Worm (Caenorhabditis elegans): ENCODE results near the gene mks-2.
A peak's percentile ranks its signal among the peaks of the same experiment; 100 is the strongest.

mks-2 gene

ce11 chrII:6219346-6219745 is at the start of gene mks-2:
TSS of gene mks-2 (minus strand) at chrII:6219446.
- TF ChIP-seq ztf-4 (tag; optimal IDR thresholded peaks at IDR 0.05) (no peak), nhr-76 (tag; optimal IDR thresholded peaks at IDR 0.05) (no peak), aly-2 (tag; optimal IDR thresholded peaks at IDR 0.05) (no peak), jun-1 (tag; optimal IDR thresholded peaks at IDR 0.05) (no peak), daf-12 (tag; optimal IDR thresholded peaks at IDR 0.05) (no peak), ceh-82 (tag; optimal IDR thresholded peaks at IDR 0.05) (no peak)

ce11 chrII:6267983-6268382 is 48.7 kb upstream of the mks-2 start, which contains the start of gene F13H8.8:
TSS of gene F13H8.8 (minus strand) at chrII:6268083.
- no peak for TF ChIP-seq egl-5 (tag; optimal IDR thresholded peaks at IDR 0.05)
- no peak for TF ChIP-seq nhr-28 (tag; optimal IDR thresholded peaks at IDR 0.05)
- no peak for TF ChIP-seq jun-1 (tag; optimal IDR thresholded peaks at IDR 0.05)
- TF ChIP-seq lin-15B (tag; optimal IDR thresholded peaks at IDR 0.05), result no peak
- no peak for TF ChIP-seq fkh-10 (GFP tag; optimal IDR thresholded peaks at IDR 0.05)
- TF ChIP-seq eor-1 (tag; optimal IDR thresholded peaks at IDR 0.05), result no peak
- TF ChIP-seq ceh-82 (tag; optimal IDR thresholded peaks at IDR 0.05), result no peak
- no peak for TF ChIP-seq lsy-12 (tag; optimal IDR thresholded peaks at IDR 0.05)
- no peak for TF ChIP-seq nhr-23 (tag; optimal IDR thresholded peaks at IDR 0.05)
- no peak for TF ChIP-seq nhr-43 (tag; optimal IDR thresholded peaks at IDR 0.05; ENCODE audit: poor library complexity, severe bottlenecking)
- TF ChIP-seq elt-1 (tag; optimal IDR thresholded peaks at IDR 0.05), result no peak
- TF ChIP-seq egl-27 (tag; optimal IDR thresholded peaks at IDR 0.05), result no peak
- no peak for TF ChIP-seq ceh-28 (tag; optimal IDR thresholded peaks at IDR 0.05)
- no peak for TF ChIP-seq hmg-11 (tag; optimal IDR thresholded peaks at IDR 0.05)
- TF ChIP-seq elt-3 (tag; optimal IDR thresholded peaks at IDR 0.05), result no peak
- no peak for TF ChIP-seq unc-62 (GFP tag; optimal IDR thresholded peaks at IDR 0.05)
- no peak for TF ChIP-seq lin-39 (tag; optimal IDR thresholded peaks at IDR 0.05)
- TF ChIP-seq nhr-76 (tag; optimal IDR thresholded peaks at IDR 0.05), result no peak

- TF ChIP-seq nfya-1 (tag; optimal IDR thresholded peaks at IDR 0.05; ENCODE audit: insufficient read depth) (no peak), nhr-25 (tag; optimal IDR thresholded peaks at IDR 0.05) (no peak), nhr-67 (tag; optimal IDR thresholded peaks at IDR 0.05) (no peak), daf-12 (tag; optimal IDR thresholded peaks at IDR 0.05) (no peak), nhr-23 (tag; optimal IDR thresholded peaks at IDR 0.05) (no peak), ZK546.5 (tag; optimal IDR thresholded peaks at IDR 0.05) (no peak), aly-2 (tag; optimal IDR thresholded peaks at IDR 0.05) (no peak)
These were observed 44.4 kb upstream of the mks-2 start, which contains the start of gene F13H8.3 for ce11 chrII:6263685-6264084. TSS of gene F13H8.3 (plus strand) at chrII:6263985.

- no peak for TF ChIP-seq nhr-25 (tag; optimal IDR thresholded peaks at IDR 0.05)
- no peak for TF ChIP-seq unc-39 (tag; optimal IDR thresholded peaks at IDR 0.05)
- no peak for TF ChIP-seq nhr-67 (tag; optimal IDR thresholded peaks at IDR 0.05)
- no peak for TF ChIP-seq snpc-4 (tag; optimal IDR thresholded peaks at IDR 0.05)
- no peak for TF ChIP-seq daf-12 (tag; optimal IDR thresholded peaks at IDR 0.05)
- no peak for TF ChIP-seq nfya-1 (tag; optimal IDR thresholded peaks at IDR 0.05; ENCODE audit: insufficient read depth)
- TF ChIP-seq nhr-43 (tag; optimal IDR thresholded peaks at IDR 0.05; ENCODE audit: poor library complexity, severe bottlenecking), result no peak
- TF ChIP-seq lsy-12 (tag; optimal IDR thresholded peaks at IDR 0.05), result no peak
- no peak for TF ChIP-seq nhr-28 (tag; optimal IDR thresholded peaks at IDR 0.05)
- TF ChIP-seq hmg-11 (tag; optimal IDR thresholded peaks at IDR 0.05), result no peak
- no peak for TF ChIP-seq fkh-10 (GFP tag; optimal IDR thresholded peaks at IDR 0.05)
- no peak for TF ChIP-seq sea-2 (GFP tag; optimal IDR thresholded peaks at IDR 0.05)
- no peak for TF ChIP-seq R02D3.7 (tag; optimal IDR thresholded peaks at IDR 0.05)
- TF ChIP-seq jun-1 (tag; optimal IDR thresholded peaks at IDR 0.05), result no peak
- TF ChIP-seq ceh-16 (tag; optimal IDR thresholded peaks at IDR 0.05), result no peak
These were observed 43.0 kb upstream of the mks-2 start, which contains the start of gene F13H8.12 for ce11 chrII:6262222-6262621. TSS of gene F13H8.12 (plus strand) at chrII:6262522.

- TF ChIP-seq skn-1 (tag; optimal IDR thresholded peaks at IDR 0.05) (no peak), pha-4 (tag; optimal IDR thresholded peaks at IDR 0.05) (peak; percentile 54), nfya-1 (tag; optimal IDR thresholded peaks at IDR 0.05; ENCODE audit: insufficient read depth) (no peak), nhr-76 (tag; optimal IDR thresholded peaks at IDR 0.05) (no peak)
These were observed 41.4 kb upstream of the mks-2 start, which contains the start of gene nmgp-1 for ce11 chrII:6260684-6261083. TSS of gene nmgp-1 (plus strand) at chrII:6260857.
